Worm (Caenorhabditis elegans): ENCODE measurements around the gene dyf-19.

DNA sequence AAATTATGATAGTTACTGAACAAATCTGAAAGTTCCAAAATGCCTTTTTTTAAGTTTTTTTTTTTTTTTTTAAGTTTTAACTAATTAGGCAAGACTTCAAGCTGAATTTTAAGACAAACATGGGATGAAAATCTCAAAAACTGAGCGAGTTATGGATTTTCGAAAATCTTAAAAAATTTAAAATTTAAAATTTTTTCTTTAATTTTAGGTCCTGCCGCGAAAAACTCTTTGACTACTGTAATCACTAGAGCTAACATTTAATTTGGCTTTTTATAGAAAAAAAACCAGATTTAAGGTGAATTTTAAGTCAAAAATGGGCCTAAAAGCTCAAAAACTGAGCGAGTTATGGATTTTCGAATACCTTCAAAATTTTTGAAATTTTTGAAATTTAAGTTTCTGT lies 15.7 kb upstream of the dyf-19 start, which contains the start of gene grsp-1:
- TF ChIP-seq him-1 (tag; optimal IDR thresholded peaks at IDR 0.05) (no peak), dao-5 (tag; optimal IDR thresholded peaks at IDR 0.05) (no peak)
